ENCODE assay signal across 1 fruit fly cellular context in genomic region chr3L:616482-617148, dm6.
A peak's percentile ranks its signal among the peaks of the same experiment; 100 is the strongest.
TF ChIP-seq lines count a peak whose summit lies in the region.

No protein-coding gene starts in this region.

TF ChIP-seq in whole organism, embryonic, 481 proteins besides CTCF, POLR2A, EP300 and RAD21 (continued from another document):
- TF ChIP-seq nerfin-2 (GFP tag; IDR thresholded peaks at IDR 0.05; lab: Robert Waterston, UW; ENCODE audit: partially characterized antibody) (peak; percentile 25; the same call in 1 of the 2 replicates), nau (GFP tag; optimal IDR thresholded peaks at IDR 0.05; lab: Kevin White, UChicago) (peak; percentile 52), CG6175 (GFP tag; IDR thresholded peaks at IDR 0.05; lab: Robert Waterston, UW) (peak; percentile 88), Deaf1 (tag; optimal IDR thresholded peaks at IDR 0.05; lab: Kevin White, UChicago) (peak; percentile 79), ind (GFP tag; optimal IDR thresholded peaks at IDR 0.05; lab: Kevin White, UChicago) (no peak), abd-A (tag; optimal IDR thresholded peaks at IDR 0.05; lab: Kevin White, UChicago) (peak; percentile 98), CG5180 (GFP tag; optimal IDR thresholded peaks at IDR 0.05; lab: Kevin White, UChicago) (peak; percentile 2), Six4 (GFP tag; optimal IDR thresholded peaks at IDR 0.05; lab: Kevin White, UChicago) (no peak), CG10565 (GFP tag; optimal IDR thresholded peaks at IDR 0.05; lab: Kevin White, UChicago) (no peak), Scr (GFP tag; IDR thresholded peaks at IDR 0.05; lab: Robert Waterston, UW; ENCODE audit: partially characterized antibody) (no peak; the same call in 1 of the 2 replicates), CG8478 (optimal IDR thresholded peaks at IDR 0.05; lab: Kevin White, UChicago) (peak; percentile 79), CG9932 (GFP tag; IDR thresholded peaks at IDR 0.05; lab: Robert Waterston, UW) (no peak), Dip3 (GFP tag; optimal IDR thresholded peaks at IDR 0.05; lab: Kevin White, UChicago) (no peak), tap (tag; optimal IDR thresholded peaks at IDR 0.05; lab: Kevin White, UChicago) (peak; percentile 43), Trl (optimal IDR thresholded peaks at IDR 0.05; lab: Kevin White, UChicago) (peak; percentile 80 to 97), Trl (GFP tag; optimal IDR thresholded peaks at IDR 0.05; lab: Kevin White, UChicago) (peak; percentile 42), al (GFP tag; IDR thresholded peaks at IDR 0.05; lab: Robert Waterston, UW) (no peak), cg (GFP tag; optimal IDR thresholded peaks at IDR 0.05; lab: Kevin White, UChicago) (peak; percentile 98), crp (GFP tag; optimal IDR thresholded peaks at IDR 0.05; lab: Kevin White, UChicago) (no peak), seq (GFP tag; IDR thresholded peaks at IDR 0.05; lab: Robert Waterston, UW) (no peak), CG12299 (tag; optimal IDR thresholded peaks at IDR 0.05; lab: Kevin White, UChicago) (peak; percentile 9), amos (GFP tag; IDR thresholded peaks at IDR 0.05; lab: Robert Waterston, UW; ENCODE audit: partially characterized antibody) (peak; percentile 21; the same call in 1 of the 2 replicates), org-1 (GFP tag; optimal IDR thresholded peaks at IDR 0.05; lab: Kevin White, UChicago) (no peak), HmgD (GFP tag; optimal IDR thresholded peaks at IDR 0.05; lab: Kevin White, UChicago) (peak; percentile 9), tin (GFP tag; optimal IDR thresholded peaks at IDR 0.05; lab: Kevin White, UChicago) (peak; percentile 2), GATAe (GFP tag; conservative IDR thresholded peaks at IDR 0.05; lab: Robert Waterston, UW) (peak; percentile 61), Neu2 (GFP tag; optimal IDR thresholded peaks at IDR 0.05; lab: Kevin White, UChicago; ENCODE audit: borderline replicate concordance) (no peak), mam (GFP tag; optimal IDR thresholded peaks at IDR 0.05; lab: Kevin White, UChicago) (no peak), jing (GFP tag; optimal IDR thresholded peaks at IDR 0.05; lab: Kevin White, UChicago) (no peak), fd64A (GFP tag; optimal IDR thresholded peaks at IDR 0.05; lab: Kevin White, UChicago) (peak; percentile 21), ap (GFP tag; IDR thresholded peaks at IDR 0.05; lab: Robert Waterston, UW) (no peak), Bgb (GFP tag; IDR thresholded peaks at IDR 0.05; lab: Robert Waterston, UW; ENCODE audit: partially characterized antibody) (peak; percentile 22; the same call in 1 of the 2 replicates), CG13624 (GFP tag; optimal IDR thresholded peaks at IDR 0.05; lab: Kevin White, UChicago) (peak; percentile 79), knrl (GFP tag; IDR thresholded peaks at IDR 0.05; lab: Robert Waterston, UW; ENCODE audit: partially characterized antibody) (no peak), repo (GFP tag; optimal IDR thresholded peaks at IDR 0.05; lab: Kevin White, UChicago) (no peak), Adf1 (GFP tag; IDR thresholded peaks at IDR 0.05; lab: Robert Waterston, UW) (peak; percentile 88), chinmo (GFP tag; IDR thresholded peaks at IDR 0.05; lab: Robert Waterston, UW; ENCODE audit: partially characterized antibody) (peak; percentile 97), ATbp (GFP tag; optimal IDR thresholded peaks at IDR 0.05; lab: Kevin White, UChicago) (no peak), CG2889 (GFP tag; IDR thresholded peaks at IDR 0.05; lab: Robert Waterston, UW) (no peak), Vsx1 (GFP tag; optimal IDR thresholded peaks at IDR 0.05; lab: Kevin White, UChicago) (no peak), ftz-f1 (GFP tag; optimal IDR thresholded peaks at IDR 0.05; lab: Kevin White, UChicago) (peak; percentile 26), CG11456 (GFP tag; IDR thresholded peaks at IDR 0.05; lab: Robert Waterston, UW) (0 out of 3 replicates have a peak, but pooled peaks have one; percentile 54), CG16813 (GFP tag; IDR thresholded peaks at IDR 0.05; lab: Robert Waterston, UW; ENCODE audit: partially characterized antibody) (no peak), oc (tag; optimal IDR thresholded peaks at IDR 0.05; lab: Kevin White, UChicago) (peak; percentile 22), lab (GFP tag; optimal IDR thresholded peaks at IDR 0.05; lab: Kevin White, UChicago) (peak; percentile 41), grn (GFP tag; optimal IDR thresholded peaks at IDR 0.05; lab: Kevin White, UChicago) (peak; percentile 45), sug (tag; optimal IDR thresholded peaks at IDR 0.05; lab: Kevin White, UChicago) (peak; percentile 74), CG18599 (GFP tag; optimal IDR thresholded peaks at IDR 0.05; lab: Kevin White, UChicago) (peak; percentile 14), tna (GFP tag; IDR thresholded peaks at IDR 0.05; lab: Robert Waterston, UW; ENCODE audit: partially characterized antibody) (no peak; the same call in 1 of the 2 replicates), z (GFP tag; IDR thresholded peaks at IDR 0.05; lab: Robert Waterston, UW) (no peak), bowl (GFP tag; IDR thresholded peaks at IDR 0.05; lab: Robert Waterston, UW) (no peak), CG10543 (GFP tag; optimal IDR thresholded peaks at IDR 0.05; lab: Kevin White, UChicago) (peak; percentile 92), gcm (GFP tag; optimal IDR thresholded peaks at IDR 0.05; lab: Kevin White, UChicago) (no peak), CG2129 (GFP tag; IDR thresholded peaks at IDR 0.05; lab: Robert Waterston, UW; ENCODE audit: partially characterized antibody) (no peak), CG7987 (GFP tag; optimal IDR thresholded peaks at IDR 0.05; lab: Kevin White, UChicago) (peak; percentile 68), CG10321 (GFP tag; IDR thresholded peaks at IDR 0.05; lab: Robert Waterston, UW) (0 out of 2 replicates have a peak, but pooled peaks have one; percentile 39), CG4360 (GFP tag; IDR thresholded peaks at IDR 0.05; lab: Robert Waterston, UW) (peak; percentile 91), row (GFP tag; IDR thresholded peaks at IDR 0.05; lab: Robert Waterston, UW) (peak; percentile 17; the same call in 1 of the 3 replicates), Ets65A (GFP tag; lab: Kevin White, UChicago) (no peak), exex (tag; optimal IDR thresholded peaks at IDR 0.05; lab: Kevin White, UChicago) (peak; percentile 72), HmgZ (tag; optimal IDR thresholded peaks at IDR 0.05; lab: Kevin White, UChicago) (peak; percentile 74), mirr (GFP tag; optimal IDR thresholded peaks at IDR 0.05; lab: Kevin White, UChicago) (peak; percentile 98), CG31388 (GFP tag; optimal IDR thresholded peaks at IDR 0.05; lab: Kevin White, UChicago) (no peak), bcd (GFP tag; optimal IDR thresholded peaks at IDR 0.05; lab: Kevin White, UChicago) (no peak), sima (GFP tag; optimal IDR thresholded peaks at IDR 0.05; lab: Kevin White, UChicago) (no peak), dm (GFP tag; optimal IDR thresholded peaks at IDR 0.05; lab: Kevin White, UChicago) (peak; percentile 18), peb (GFP tag; IDR thresholded peaks at IDR 0.05; lab: Robert Waterston, UW) (no peak), CG1529 (GFP tag; optimal IDR thresholded peaks at IDR 0.05; lab: Kevin White, UChicago) (no peak), sr (GFP tag; IDR thresholded peaks at IDR 0.05; lab: Robert Waterston, UW) (peak; percentile 94), zfh1 (GFP tag; IDR thresholded peaks at IDR 0.05; lab: Robert Waterston, UW) (peak; percentile 43; the same call in 1 of the 3 replicates), Tbp (GFP tag; optimal IDR thresholded peaks at IDR 0.05; lab: Kevin White, UChicago) (no peak), unc-4 (GFP tag; IDR thresholded peaks at IDR 0.05; lab: Robert Waterston, UW; ENCODE audit: partially characterized antibody) (peak; percentile 48; the same call in 1 of the 2 replicates), CG11695 (GFP tag; IDR thresholded peaks at IDR 0.05; lab: Robert Waterston, UW) (0 out of 3 replicates have a peak, but pooled peaks have one; percentile 6), Dll (GFP tag; IDR thresholded peaks at IDR 0.05; lab: Robert Waterston, UW; ENCODE audit: partially characterized antibody) (peak; percentile 38; the same call in 1 of the 4 replicates), ac (GFP tag; optimal IDR thresholded peaks at IDR 0.05; lab: Kevin White, UChicago) (no peak), prd (optimal IDR thresholded peaks at IDR 0.05; lab: Kevin White, UChicago) (no peak), prd (GFP tag; IDR thresholded peaks at IDR 0.05; lab: Robert Waterston, UW) (no peak), pros (GFP tag; optimal IDR thresholded peaks at IDR 0.05; lab: Kevin White, UChicago) (peak; percentile 72), CG6683 (GFP tag; optimal IDR thresholded peaks at IDR 0.05; lab: Kevin White, UChicago) (no peak), CG12071 (GFP tag; optimal IDR thresholded peaks at IDR 0.05; lab: Kevin White, UChicago) (no peak), Fer1 (GFP tag; optimal IDR thresholded peaks at IDR 0.05; lab: Kevin White, UChicago) (peak; percentile 36), sd (tag; optimal IDR thresholded peaks at IDR 0.05; lab: Kevin White, UChicago) (peak; percentile 100), CG42726 (GFP tag; IDR thresholded peaks at IDR 0.05; lab: Robert Waterston, UW; ENCODE audit: partially characterized antibody) (0 out of 2 replicates have a peak, but pooled peaks have one; percentile 11), crol (GFP tag; IDR thresholded peaks at IDR 0.05; lab: Robert Waterston, UW) (peak; percentile 96), Atf-2 (GFP tag; optimal IDR thresholded peaks at IDR 0.05; lab: Kevin White, UChicago) (no peak), hbn (GFP tag; IDR thresholded peaks at IDR 0.05; lab: Robert Waterston, UW; ENCODE audit: partially characterized antibody) (0 out of 2 replicates have a peak, but pooled peaks have one; percentile 19), CG6272 (GFP tag; IDR thresholded peaks at IDR 0.05; lab: Robert Waterston, UW) (no peak), Nf-YC (tag; optimal IDR thresholded peaks at IDR 0.05; lab: Kevin White, UChicago) (peak; percentile 79), HLH4C (GFP tag; IDR thresholded peaks at IDR 0.05; lab: Robert Waterston, UW; ENCODE audit: partially characterized antibody) (no peak; the same call in 2 of the 3 replicates), CG6813 (GFP tag; optimal IDR thresholded peaks at IDR 0.05; lab: Kevin White, UChicago) (no peak), disco-r (GFP tag; optimal IDR thresholded peaks at IDR 0.05; lab: Kevin White, UChicago) (no peak), Hmr (GFP tag; optimal IDR thresholded peaks at IDR 0.05; lab: Kevin White, UChicago) (peak; percentile 2), kay (GFP tag; optimal IDR thresholded peaks at IDR 0.05; lab: Kevin White, UChicago) (peak; percentile 42), CG16779 (GFP tag; IDR thresholded peaks at IDR 0.05; lab: Robert Waterston, UW) (no peak), Nf-YA (GFP tag; IDR thresholded peaks at IDR 0.05; lab: Robert Waterston, UW) (0 out of 2 replicates have a peak, but pooled peaks have one; percentile 6), CG8290 (GFP tag; optimal IDR thresholded peaks at IDR 0.05; lab: Kevin White, UChicago) (no peak), CG8290 (tag; optimal IDR thresholded peaks at IDR 0.05; lab: Kevin White, UChicago) (peak in 1 of 2 experiments; percentile 34), B-H2 (GFP tag; optimal IDR thresholded peaks at IDR 0.05; lab: Kevin White, UChicago) (peak; percentile 70), caup (GFP tag; optimal IDR thresholded peaks at IDR 0.05; lab: Kevin White, UChicago; ENCODE audit: severe bottlenecking) (peak; percentile 33), sob (GFP tag; IDR thresholded peaks at IDR 0.05; lab: Robert Waterston, UW) (no peak), ewg (GFP tag; optimal IDR thresholded peaks at IDR 0.05; lab: Kevin White, UChicago) (peak; percentile 12), Nf-YB (GFP tag; optimal IDR thresholded peaks at IDR 0.05; lab: Kevin White, UChicago) (peak; percentile 36), vfl (GFP tag; optimal IDR thresholded peaks at IDR 0.05; lab: Kevin White, UChicago) (no peak), cwo (GFP tag; optimal IDR thresholded peaks at IDR 0.05; lab: Kevin White, UChicago) (peak; percentile 78), Pdp1 (GFP tag; optimal IDR thresholded peaks at IDR 0.05; lab: Kevin White, UChicago) (peak in 1 of 2 experiments; percentile 11), BtbVII (GFP tag; optimal IDR thresholded peaks at IDR 0.05; lab: Kevin White, UChicago) (peak; percentile 23), Drgx (GFP tag; IDR thresholded peaks at IDR 0.05; lab: Robert Waterston, UW) (peak; percentile 64), nmo (GFP tag; optimal IDR thresholded peaks at IDR 0.05; lab: Kevin White, UChicago) (no peak), CG2199 (GFP tag; IDR thresholded peaks at IDR 0.05; lab: Robert Waterston, UW) (0 out of 3 replicates have a peak, but pooled peaks have one; percentile 23), CG34376 (GFP tag; optimal IDR thresholded peaks at IDR 0.05; lab: Kevin White, UChicago) (peak; percentile 87), kni (GFP tag; optimal IDR thresholded peaks at IDR 0.05; lab: Kevin White, UChicago) (peak; percentile 99), ci (GFP tag; IDR thresholded peaks at IDR 0.05; lab: Robert Waterston, UW) (peak; percentile 62; the same call in 1 of the 3 replicates), CG2712 (tag; optimal IDR thresholded peaks at IDR 0.05; lab: Kevin White, UChicago) (peak; percentile 93), bigmax (GFP tag; optimal IDR thresholded peaks at IDR 0.05; lab: Kevin White, UChicago) (peak; percentile 84), CG8765 (GFP tag; IDR thresholded peaks at IDR 0.05; lab: Robert Waterston, UW) (peak; percentile 87)
TF ChIP-seq in whole organism, embryonic: peak in this region for 100.
